Worm (Caenorhabditis elegans): ENCODE data around the gene aagr-3.

The aagr-3 gene

DNA sequence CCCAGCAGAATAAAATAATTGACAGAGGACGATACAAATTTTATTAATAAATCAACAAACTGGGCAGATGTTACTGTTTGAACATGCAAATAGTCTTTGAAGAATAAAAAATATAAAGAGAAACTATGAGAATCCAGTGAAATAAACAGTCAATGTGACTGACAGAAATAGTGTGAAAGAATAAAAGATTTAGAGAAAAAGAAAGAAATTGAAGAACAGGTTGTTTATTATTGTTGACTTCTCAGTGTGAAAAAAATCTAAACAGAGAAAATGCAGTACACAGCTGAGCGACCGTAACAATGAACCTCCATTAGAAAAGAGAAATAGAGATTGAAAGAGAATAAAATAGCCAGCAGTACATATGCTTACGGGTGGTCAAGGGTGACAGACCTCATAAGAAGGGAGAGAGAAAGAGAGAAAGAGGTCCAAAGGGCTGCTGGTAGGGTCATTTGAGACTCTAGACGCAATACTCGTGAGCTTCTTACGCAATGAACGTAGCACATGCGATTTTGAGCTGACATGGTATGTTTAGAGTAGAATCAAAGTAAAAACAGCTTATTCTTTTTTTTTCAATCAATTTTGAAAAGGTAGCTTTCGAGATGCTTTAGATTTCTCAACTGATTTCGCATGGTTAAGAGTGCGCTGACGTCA is 5.2 kb downstream of the aagr-3 start, which contains the start of gene slcr-46.3:
TSS of gene slcr-46.3 (minus strand) at position 86 of the 651 bp plus-strand sequence.
- TF ChIP-seq F57A8.1 (GFP tag; optimal IDR thresholded peaks at IDR 0.05) (no peak), nfya-1 (tag; optimal IDR thresholded peaks at IDR 0.05; ENCODE audit: borderline replicate concordance, insufficient read depth) (no peak), aptf-2 (GFP tag; conservative IDR thresholded peaks at IDR 0.05) (no peak), Y67H2A.10 (GFP tag; conservative IDR thresholded peaks at IDR 0.05) (no peak), lag-1 (GFP tag; IDR thresholded peaks at IDR 0.05) (no peak), lsy-27 (tag; optimal IDR thresholded peaks at IDR 0.05; ENCODE audit: borderline replicate concordance, insufficient read depth) (no peak), hmg-1.2 (GFP tag; IDR thresholded peaks at IDR 0.05) (peak; percentile 33; the same call in 1 of the 2 replicates)

DNA sequence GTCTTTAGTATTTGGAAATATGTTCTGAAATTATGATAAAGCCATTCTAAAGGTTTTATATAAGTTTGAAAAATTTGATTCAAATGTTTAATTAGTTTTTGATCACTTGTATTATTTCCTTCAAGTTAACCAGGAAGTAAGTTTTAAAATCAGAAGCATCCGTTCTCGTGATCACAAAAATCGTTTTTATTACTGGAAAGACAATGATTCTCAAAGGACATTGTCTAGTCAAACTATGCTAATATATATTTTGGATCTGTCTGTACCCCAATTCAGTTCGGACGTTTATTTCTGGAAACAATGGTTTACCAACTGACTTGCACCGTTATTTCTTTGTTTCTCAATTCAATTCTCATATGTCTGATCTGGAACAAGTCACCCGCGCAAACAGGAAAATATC is 12.9 kb downstream of the aagr-3 start, which contains the start of gene str-188:
TSS of gene str-188 (plus strand) at position 301 of the 400 bp plus-strand sequence.
- TF ChIP-seq mes-4 (tag; optimal IDR thresholded peaks at IDR 0.05), result no peak
- TF ChIP-seq attf-6 (GFP tag; IDR thresholded peaks at IDR 0.05), result no peak
- no peak for TF ChIP-seq mel-28 (tag; optimal IDR thresholded peaks at IDR 0.05; ENCODE audit: borderline replicate concordance)
- TF ChIP-seq ets-4 (GFP tag; optimal IDR thresholded peaks at IDR 0.05), result no peak
- TF ChIP-seq him-1 (tag; optimal IDR thresholded peaks at IDR 0.05), result no peak
- TF ChIP-seq akir-1 (GFP tag; optimal IDR thresholded peaks at IDR 0.05), result no peak

DNA sequence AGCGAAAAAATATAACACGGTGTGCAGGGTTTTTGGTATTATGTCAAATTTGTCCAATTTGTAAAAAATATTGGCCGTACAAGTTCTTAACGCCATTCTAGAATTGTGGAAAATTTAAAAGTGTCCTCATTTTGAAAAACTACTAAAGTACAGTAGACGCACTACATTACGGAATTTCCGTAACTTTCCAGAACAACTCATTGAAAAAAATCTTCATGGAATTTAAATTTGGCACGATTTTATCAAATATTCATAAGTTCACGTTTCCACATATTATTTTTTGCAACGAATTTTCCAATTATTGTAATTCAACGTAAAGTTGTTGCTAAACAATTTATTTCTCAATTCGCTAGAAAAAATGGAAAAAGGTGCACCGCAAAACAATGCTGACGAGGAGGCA is 14.4 kb downstream of the aagr-3 start, which contains the start of gene F40F9.3:
TSS of gene F40F9.3 (plus strand) at position 301 of the 400 bp plus-strand sequence.
- TF ChIP-seq nhr-27 (tag; optimal IDR thresholded peaks at IDR 0.05) (no peak), hrde-1 (tag; optimal IDR thresholded peaks at IDR 0.05; ENCODE audit: borderline replicate concordance) (no peak), pbrm-1 (GFP tag; IDR thresholded peaks at IDR 0.05) (no peak), unc-130 (GFP tag; optimal IDR thresholded peaks at IDR 0.05) (no peak), attf-3 (GFP tag; conservative IDR thresholded peaks at IDR 0.05) (no peak), gei-17 (GFP tag; optimal IDR thresholded peaks at IDR 0.05) (no peak), pha-4 (tag; optimal IDR thresholded peaks at IDR 0.05) (no peak), lin-35 (GFP tag; optimal IDR thresholded peaks at IDR 0.05) (no peak), lsy-27 (tag; optimal IDR thresholded peaks at IDR 0.05; ENCODE audit: borderline replicate concordance, insufficient read depth) (no peak), K12H6.12 (tag; optimal IDR thresholded peaks at IDR 0.05) (no peak), C17E4.6 (GFP tag; IDR thresholded peaks at IDR 0.05) (no peak), hlh-26 (GFP tag; conservative IDR thresholded peaks at IDR 0.05) (no peak), hsf-1 (GFP tag; IDR thresholded peaks at IDR 0.05) (no peak), attf-6 (GFP tag; IDR thresholded peaks at IDR 0.05) (no peak), B0336.3 (GFP tag; IDR thresholded peaks at IDR 0.05) (no peak), repo-1 (tag; optimal IDR thresholded peaks at IDR 0.05) (no peak)

ce11 chrV:9713532-9713931 is 15.8 kb downstream of the aagr-3 start, which contains the start of gene F40F9.10:
TSS of gene F40F9.10 (minus strand) at chrV:9713632.
- TF ChIP-seq egl-44 (GFP tag; IDR thresholded peaks at IDR 0.05) (no peak), gei-17 (GFP tag; optimal IDR thresholded peaks at IDR 0.05) (no peak), mes-4 (tag; optimal IDR thresholded peaks at IDR 0.05) (no peak), nfyb-1 (GFP tag; IDR thresholded peaks at IDR 0.05) (no peak), ceh-58 (GFP tag; IDR thresholded peaks at IDR 0.05) (no peak), ccch-3 (GFP tag; optimal IDR thresholded peaks at IDR 0.05) (no peak), hlh-26 (GFP tag; conservative IDR thresholded peaks at IDR 0.05) (no peak), tbx-9 (tag; optimal IDR thresholded peaks at IDR 0.05; ENCODE audit: borderline replicate concordance) (no peak), nfya-2 (GFP tag; IDR thresholded peaks at IDR 0.05) (no peak), aptf-2 (GFP tag; conservative IDR thresholded peaks at IDR 0.05) (no peak)

Data from whole organism, young adult.